Worm (Caenorhabditis elegans): ENCODE measurements around the gene Y62H9A.7.

ce11 chrX:11852494-11852893, 33.0 kb downstream of the Y62H9A.7 start, which contains the start of gene xtr-1:
- TF ChIP-seq ztf-11 (tag; optimal IDR thresholded peaks at IDR 0.05) = no peak
- no peak for TF ChIP-seq nhr-76 (tag; optimal IDR thresholded peaks at IDR 0.05)
- no peak for TF ChIP-seq snpc-4 (tag; optimal IDR thresholded peaks at IDR 0.05)
- TF ChIP-seq lsy-2 (tag; optimal IDR thresholded peaks at IDR 0.05) = no peak
- no peak for TF ChIP-seq unc-62 (GFP tag; optimal IDR thresholded peaks at IDR 0.05)
- TF ChIP-seq ceh-43 (GFP tag; optimal IDR thresholded peaks at IDR 0.05) = no peak

Data from whole organism, mixed stage, embryonic.